Worm (Caenorhabditis elegans) whole organism, L2 larva: ENCODE data around the gene Y32B12B.1.

Source experiments
- ceh-16 ChIP-seq: fragments of 150-350 bp; optimal IDR thresholded peaks from 2 replicates; lab custom pipeline; 2014; ENCODE audit warnings: missing biosample characterization, missing genetic modification characterization
- unc-62 ChIP-seq: fragments of 150-350 bp; optimal IDR thresholded peaks from 2 replicates; lab custom pipeline; 2014; ENCODE audit warnings: missing biosample characterization, missing genetic modification reagents, missing genetic modification characterization

DNA sequence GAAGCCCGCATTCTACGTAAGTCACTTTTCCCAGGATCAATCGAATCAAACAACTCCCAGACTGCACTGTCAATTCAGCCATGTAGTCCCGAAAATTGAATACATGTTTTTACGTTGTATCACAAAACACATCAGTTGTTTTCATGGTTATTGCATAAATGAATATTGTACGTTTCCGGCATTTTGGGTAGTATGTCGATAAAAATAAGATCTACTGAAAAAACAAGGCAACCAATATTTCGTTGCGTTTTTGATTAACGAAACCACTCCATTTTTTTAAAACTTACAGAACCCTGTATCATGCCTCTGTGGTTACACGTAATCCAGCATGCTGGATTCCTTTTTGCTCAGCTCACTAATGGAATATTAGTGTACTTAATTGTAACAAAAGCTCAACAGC is 36.4 kb downstream of the Y32B12B.1 start, which contains the start of gene str-149:
- TF ChIP-seq ceh-16 (tag; lab: Kevin White, UChicago) (no peak), unc-62 (GFP tag; lab: Kevin White, UChicago) (no peak)
